Worm (Caenorhabditis elegans): Measurements from ENCODE around the gene K07E3.1.

DNA sequence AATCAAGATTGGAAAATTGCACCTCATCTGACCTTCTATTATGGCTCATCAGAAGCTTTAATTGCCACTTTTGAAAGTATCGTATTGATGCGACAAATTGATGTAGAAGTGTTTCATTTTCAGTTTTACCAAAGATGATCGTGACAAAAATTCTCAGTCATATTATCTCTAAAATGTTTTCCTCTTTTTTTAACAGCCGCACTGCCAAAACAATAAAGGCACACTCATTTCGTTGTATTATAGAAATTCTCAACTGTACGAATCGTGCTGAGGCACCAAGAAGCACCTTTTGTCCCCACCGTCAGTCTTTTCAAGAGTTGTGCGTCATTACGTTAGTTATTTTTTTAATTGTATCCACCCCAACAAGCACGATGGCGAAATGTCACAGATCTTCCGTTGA is 2.3 kb upstream of the K07E3.1 start, which contains the start of gene K07E3.9:
- TF ChIP-seq nhr-25 (tag; optimal IDR thresholded peaks at IDR 0.05): no peak
- no peak for TF ChIP-seq snpc-4 (tag; optimal IDR thresholded peaks at IDR 0.05)
- TF ChIP-seq elt-2 (tag; optimal IDR thresholded peaks at IDR 0.05): no peak
- no peak for TF ChIP-seq pqm-1 (tag; optimal IDR thresholded peaks at IDR 0.05)
- TF ChIP-seq mdl-1 (tag; optimal IDR thresholded peaks at IDR 0.05): no peak
- TF ChIP-seq pha-4 (tag; optimal IDR thresholded peaks at IDR 0.05): no peak
- TF ChIP-seq ztf-11 (tag; optimal IDR thresholded peaks at IDR 0.05): no peak
- TF ChIP-seq daf-12 (tag; optimal IDR thresholded peaks at IDR 0.05): no peak
- no peak for TF ChIP-seq unc-62 (GFP tag; optimal IDR thresholded peaks at IDR 0.05)
- no peak for TF ChIP-seq nhr-28 (tag; optimal IDR thresholded peaks at IDR 0.05)
- no peak for TF ChIP-seq ama-1 (optimal IDR thresholded peaks at IDR 0.05)
